Worm (Caenorhabditis elegans) whole organism, L4 larva: Measurements from ENCODE around the gene F35E8.2.

Experiments
- R02D3.7 ChIP-seq: fragments of 150-350 bp; sonication (generic microtip); optimal IDR thresholded peaks from 3 replicates; lab custom pipeline; 2014; ENCODE audit warnings: missing biosample characterization, missing genetic modification characterization
- Y105C5A.15 ChIP-seq: fragments of 200-800 bp; sonication (Bioruptor generic); IDR thresholded peaks from 2 replicates; pipeline ENCODE4 v1.3.6; 2022; ENCODE audit warnings: missing genetic modification characterization, missing compliant biosample characterization
- daf-19 ChIP-seq: fragments of 200-800 bp; sonication (Bioruptor generic); conservative IDR thresholded peaks from 2 replicates; pipeline ENCODE4 v1.3.6; 2022; ENCODE audit warnings: missing genetic modification characterization, missing compliant biosample characterization
- dpl-1 ChIP-seq: fragments of 150-350 bp; optimal IDR thresholded peaks from 2 replicates; lab custom pipeline; 2014; ENCODE audit warnings: missing biosample characterization, missing genetic modification reagents, missing genetic modification characterization
- nhr-76 ChIP-seq: fragments of 150-350 bp; optimal IDR thresholded peaks from 2 replicates; lab custom pipeline; 2014; ENCODE audit warnings: missing biosample characterization, missing genetic modification characterization

DNA sequence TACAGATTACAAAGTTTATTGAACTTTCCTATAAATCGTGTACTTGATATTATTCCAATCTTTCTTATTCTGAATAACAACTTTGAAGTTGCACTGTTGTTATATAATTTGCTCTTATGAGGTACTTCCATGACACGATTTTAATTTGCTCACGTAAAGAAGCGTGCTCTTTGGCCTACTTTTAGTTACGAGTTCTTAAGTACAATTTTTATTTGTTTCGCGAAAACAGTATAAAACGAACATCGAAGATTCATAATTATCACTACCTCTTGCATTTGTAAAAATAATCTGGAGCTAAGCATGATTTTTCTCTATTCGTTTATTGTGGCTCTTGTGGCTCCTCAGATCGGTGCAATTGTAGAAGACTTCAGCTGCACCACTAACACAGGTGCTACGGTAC, 8.3 kb downstream of the F35E8.2 start, which contains the start of gene F35E8.7:
- TF ChIP-seq daf-19 (GFP tag; lab: Robert Waterston, UW), result no peak
- TF ChIP-seq R02D3.7 (tag; lab: Kevin White, UChicago), result no peak
- TF ChIP-seq dpl-1 (GFP tag; lab: Kevin White, UChicago), result no peak
- no peak for TF ChIP-seq nhr-76
- no peak for TF ChIP-seq Y105C5A.15 (GFP tag; lab: Robert Waterston, UW)
